Worm (Caenorhabditis elegans) whole organism, late embryonic: Measurements from ENCODE around the gene npp-9.

Experiments used
- C08G9.2 ChIP-seq: sonication (generic microtip); optimal IDR thresholded peaks from 2 replicates; lab custom pipeline; 2016; ENCODE audit warnings: mild to moderate bottlenecking, missing genetic modification characterization, moderate library complexity, missing compliant biosample characterization
- C38D4.7 ChIP-seq: fragments of 200-800 bp; sonication (Bioruptor generic); optimal IDR thresholded peaks from 2 replicates; lab custom pipeline; 2018; ENCODE audit warnings: mild to moderate bottlenecking, missing genetic modification characterization, moderate library complexity, missing compliant biosample characterization
- F13H6.1 ChIP-seq: sonication (generic microtip); optimal IDR thresholded peaks from 2 replicates; lab custom pipeline; 2016; ENCODE audit warnings: missing genetic modification characterization, missing compliant biosample characterization
- K02D7.2 ChIP-seq: sonication (generic microtip); optimal IDR thresholded peaks from 2 replicates; lab custom pipeline; 2017; ENCODE audit warnings: mild to moderate bottlenecking, missing genetic modification characterization, missing compliant biosample characterization
- Y22D7AL.16 ChIP-seq: sonication (generic microtip); optimal IDR thresholded peaks from 2 replicates; lab custom pipeline; 2016; ENCODE audit warnings: missing genetic modification characterization, missing compliant biosample characterization
- ahr-1 ChIP-seq: sonication (generic microtip); optimal IDR thresholded peaks from 2 replicates; lab custom pipeline; 2016; ENCODE audit warnings: missing genetic modification characterization, missing compliant biosample characterization
- ceh-19 ChIP-seq: fragments of 200-800 bp; sonication (Bioruptor generic); optimal IDR thresholded peaks from 2 replicates; lab custom pipeline; 2018; ENCODE audit warnings: mild to moderate bottlenecking, missing genetic modification characterization, missing compliant biosample characterization
- ceh-2 ChIP-seq: sonication (generic microtip); optimal IDR thresholded peaks from 2 replicates; lab custom pipeline; 2016; ENCODE audit warnings: missing genotype, missing genetic modification characterization, missing compliant biosample characterization
- ceh-24 ChIP-seq: sonication (generic microtip); optimal IDR thresholded peaks from 2 replicates; lab custom pipeline; 2016; ENCODE audit warnings: mild to moderate bottlenecking, missing genetic modification characterization, missing compliant biosample characterization
- ceh-31 ChIP-seq: sonication (generic microtip); optimal IDR thresholded peaks from 2 replicates; lab custom pipeline; 2016; ENCODE audit warnings: missing genetic modification characterization, missing compliant biosample characterization
- ceh-45 ChIP-seq: fragments of 200-800 bp; sonication (Bioruptor generic); IDR thresholded peaks from 2 replicates; pipeline ENCODE4 v1.3.6; 2022; ENCODE audit warnings: missing genetic modification reagents, missing genetic modification characterization, missing compliant biosample characterization
- ceh-48 ChIP-seq: sonication (generic microtip); optimal IDR thresholded peaks from 2 replicates; lab custom pipeline; 2016; ENCODE audit warnings: missing genetic modification characterization, inconsistent platforms, missing compliant biosample characterization
- ceh-6 ChIP-seq: fragments of 200-800 bp; sonication (Bioruptor generic); optimal IDR thresholded peaks from 2 replicates; lab custom pipeline; 2018; ENCODE audit warnings: mild to moderate bottlenecking, missing genetic modification characterization, missing compliant biosample characterization
- ceh-9 ChIP-seq: sonication (generic microtip); optimal IDR thresholded peaks from 2 replicates; lab custom pipeline; 2016; ENCODE audit warnings: mild to moderate bottlenecking, missing genetic modification characterization, inconsistent platforms, missing compliant biosample characterization
- dmd-4 ChIP-seq: sonication (generic microtip); optimal IDR thresholded peaks from 2 replicates; lab custom pipeline; 2016; ENCODE audit warnings: borderline replicate concordance, missing genetic modification characterization, missing compliant biosample characterization
- dve-1 ChIP-seq: sonication (generic microtip); optimal IDR thresholded peaks from 2 replicates; lab custom pipeline; 2017; ENCODE audit warnings: antibody characterized with exemption, mild to moderate bottlenecking, missing genetic modification characterization, missing compliant biosample characterization
- elt-2 ChIP-seq: sonication (generic microtip); optimal IDR thresholded peaks from 2 replicates; lab custom pipeline; 2016; ENCODE audit warnings: missing genetic modification reagents, missing genetic modification characterization, missing compliant biosample characterization
- elt-4 ChIP-seq: sonication (generic microtip); optimal IDR thresholded peaks from 2 replicates; lab custom pipeline; 2016; ENCODE audit warnings: missing genetic modification characterization, missing compliant biosample characterization
- gmeb-2 ChIP-seq: sonication (generic microtip); optimal IDR thresholded peaks from 2 replicates; lab custom pipeline; 2016; ENCODE audit warnings: missing genetic modification characterization, inconsistent platforms, missing compliant biosample characterization
- hlh-13 ChIP-seq: fragments of 200-800 bp; sonication (Bioruptor generic); optimal IDR thresholded peaks from 2 replicates; lab custom pipeline; 2018; ENCODE audit warnings: mild to moderate bottlenecking, missing genetic modification characterization, missing compliant biosample characterization
- hlh-15 ChIP-seq: sonication (generic microtip); optimal IDR thresholded peaks from 2 replicates; lab custom pipeline; 2016; ENCODE audit warnings: missing genetic modification characterization, missing compliant biosample characterization
- hlh-8 ChIP-seq: sonication (generic microtip); optimal IDR thresholded peaks from 2 replicates; lab custom pipeline; 2016; ENCODE audit warnings: missing genotype, missing genetic modification characterization, missing compliant biosample characterization
- madf-2 ChIP-seq: sonication (generic microtip); optimal IDR thresholded peaks from 2 replicates; lab custom pipeline; 2017; ENCODE audit warnings: missing genetic modification characterization, missing compliant biosample characterization
- mec-3 ChIP-seq: sonication (generic microtip); optimal IDR thresholded peaks from 2 replicates; lab custom pipeline; 2016; ENCODE audit warnings: borderline replicate concordance, missing genetic modification characterization, missing compliant biosample characterization
- nhr-11 ChIP-seq: fragments of 150-350 bp; optimal IDR thresholded peaks from 2 replicates; lab custom pipeline; 2014; ENCODE audit warnings: missing biosample characterization, missing genetic modification characterization
- nhr-232 ChIP-seq: sonication (generic microtip); optimal IDR thresholded peaks from 2 replicates; lab custom pipeline; 2016; ENCODE audit warnings: missing genetic modification characterization, missing compliant biosample characterization
- npax-4 ChIP-seq: sonication (generic microtip); optimal IDR thresholded peaks from 2 replicates; lab custom pipeline; 2016; ENCODE audit warnings: missing genetic modification characterization, missing compliant biosample characterization
- pag-3 ChIP-seq: sonication (generic microtip); optimal IDR thresholded peaks from 2 replicates; lab custom pipeline; 2016; ENCODE audit warnings: missing compliant biosample characterization, missing genetic modification characterization, borderline replicate concordance
- pat-9 ChIP-seq: fragments of 200-800 bp; sonication (Bioruptor generic); optimal IDR thresholded peaks from 2 replicates; lab custom pipeline; 2018; ENCODE audit warnings: mild to moderate bottlenecking, missing genetic modification characterization, moderate library complexity, missing compliant biosample characterization
- pax-1 ChIP-seq: fragments of 150-350 bp; optimal IDR thresholded peaks from 2 replicates; lab custom pipeline; 2014; ENCODE audit warnings: missing biosample characterization, missing genetic modification characterization
- pha-4 ChIP-seq: fragments of 150-350 bp; optimal IDR thresholded peaks from 2 replicates; lab custom pipeline; 2018; ENCODE audit warnings: missing biosample characterization, missing genetic modification reagents, missing genetic modification characterization
- ref-2 ChIP-seq: sonication (generic microtip); optimal IDR thresholded peaks from 2 replicates; lab custom pipeline; 2016; ENCODE audit warnings: missing genetic modification characterization, missing compliant biosample characterization
- rnt-1 ChIP-seq: sonication (generic microtip); optimal IDR thresholded peaks from 2 replicates; lab custom pipeline; 2016; ENCODE audit warnings: missing genetic modification characterization, missing compliant biosample characterization
- sdc-2 ChIP-seq: sonication (generic microtip); optimal IDR thresholded peaks from 2 replicates; lab custom pipeline; 2016; ENCODE audit warnings: missing genotype, missing genetic modification characterization, missing compliant biosample characterization
- sox-4 ChIP-seq: sonication (generic microtip); optimal IDR thresholded peaks from 2 replicates; lab custom pipeline; 2017; ENCODE audit warnings: mild to moderate bottlenecking, missing genetic modification characterization, inconsistent platforms, missing compliant biosample characterization
- syd-9 ChIP-seq: sonication (generic microtip); optimal IDR thresholded peaks from 2 replicates; lab custom pipeline; 2016; ENCODE audit warnings: mild to moderate bottlenecking, missing genetic modification characterization, moderate library complexity, missing compliant biosample characterization
- tbx-7 ChIP-seq: sonication (generic microtip); optimal IDR thresholded peaks from 2 replicates; lab custom pipeline; 2016; ENCODE audit warnings: missing genotype, missing genetic modification characterization, missing compliant biosample characterization
- unc-42 ChIP-seq: sonication (generic microtip); optimal IDR thresholded peaks from 2 replicates; lab custom pipeline; 2016; ENCODE audit warnings: missing genotype, missing genetic modification characterization, missing compliant biosample characterization
- unc-55 ChIP-seq: sonication (generic microtip); optimal IDR thresholded peaks from 2 replicates; lab custom pipeline; 2017; ENCODE audit warnings: missing biosample characterization, missing genetic modification reagents, missing genetic modification characterization
- unc-86 ChIP-seq: sonication (generic microtip); optimal IDR thresholded peaks from 2 replicates; lab custom pipeline; 2016; ENCODE audit warnings: missing genetic modification characterization, missing compliant biosample characterization

npp-9 gene

ce11 chrIII:3398485-3398884, 5.8 kb downstream of the npp-9 start:
- TF ChIP-seq ceh-48 = peak; percentile 29
- TF ChIP-seq ceh-31 (tag; lab: Kevin White, UChicago) = no peak

ce11 chrIII:3397678-3398077, 6.6 kb downstream of the npp-9 start, which contains the start of gene clpf-1:
clpf-1 (plus strand) TSS chrIII:3397743.
- TF ChIP-seq C08G9.2 (tag; lab: Kevin White, UChicago) (no peak), hlh-15 (tag; lab: Kevin White, UChicago) (no peak), tbx-7 (tag; lab: Kevin White, UChicago) (no peak), pha-4 (tag; lab: Kevin White, UChicago) (no peak), madf-2 (no peak), syd-9 (tag; lab: Kevin White, UChicago) (no peak), ceh-9 (no peak), ceh-45 (GFP tag; lab: Robert Waterston, UW) (no peak), sdc-2 (no peak)

ce11 chrIII:3395874-3396467, 8.3 kb downstream of the npp-9 start, which contains the start of gene cri-3:
cri-3 (plus strand) TSS chrIII:3396355.
- peak; percentile 10 for TF ChIP-seq unc-42 (tag; lab: Kevin White, UChicago)
- no peak for TF ChIP-seq mec-3 (tag; lab: Kevin White, UChicago)
- TF ChIP-seq, all 69 proteins: peak for 1

- TF ChIP-seq F13H6.1 (tag; lab: Kevin White, UChicago) (no peak), elt-4 (tag; lab: Kevin White, UChicago) (no peak), elt-2 (tag; lab: Kevin White, UChicago) (no peak), dmd-4 (tag; lab: Kevin White, UChicago) (no peak), nhr-11 (tag; lab: Kevin White, UChicago) (no peak)
- TF ChIP-seq, all 69 proteins: peak for 0
Measured at ce11 chrIII:3395112-3395511, 9.2 kb downstream of the npp-9 start.

ce11 chrIII:3393687-3394086, 10.6 kb downstream of the npp-9 start, which contains the start of gene mlc-4:
mlc-4 (minus strand) TSS chrIII:3393787.
- no peak for TF ChIP-seq sdc-2
- no peak for TF ChIP-seq unc-86
- TF ChIP-seq hlh-13 (GFP tag; lab: Kevin White, UChicago) = no peak
- TF ChIP-seq nhr-232 (tag; lab: Kevin White, UChicago) = no peak
- TF ChIP-seq ceh-45 (GFP tag; lab: Robert Waterston, UW) = no peak
- TF ChIP-seq, all 69 proteins: peak for 0

ce11 chrIII:3390144-3390543, 14.1 kb downstream of the npp-9 start:
- TF ChIP-seq ahr-1 (no peak), ceh-6 (GFP tag; lab: Kevin White, UChicago) (no peak), sox-4 (tag; lab: Kevin White, UChicago) (no peak), gmeb-2 (tag; lab: Kevin White, UChicago) (no peak), dmd-4 (tag; lab: Kevin White, UChicago) (no peak), pax-1 (no peak), tbx-7 (tag; lab: Kevin White, UChicago) (no peak), dve-1 (no peak), ceh-2 (tag; lab: Kevin White, UChicago) (no peak), ceh-19 (GFP tag; lab: Kevin White, UChicago) (no peak)

ce11 chrIII:3389426-3390020, 14.8 kb downstream of the npp-9 start, which contains the start of the genes elmd-1 and hecw-1:
elmd-1 (plus strand) TSS chrIII:3389919.
hecw-1 (minus strand) TSS chrIII:3389970.
- TF ChIP-seq unc-55 (GFP tag; lab: Kevin White, UChicago) = peak; percentile 70
- no peak for TF ChIP-seq pha-4 (tag; lab: Kevin White, UChicago)
- no peak for TF ChIP-seq ceh-48
- TF ChIP-seq rnt-1 (tag; lab: Kevin White, UChicago) = no peak
- TF ChIP-seq hlh-8 (tag; lab: Kevin White, UChicago) = no peak
- no peak for TF ChIP-seq Y22D7AL.16 (tag; lab: Kevin White, UChicago)
- TF ChIP-seq K02D7.2 (tag; lab: Kevin White, UChicago) = no peak
- TF ChIP-seq ref-2 (tag; lab: Kevin White, UChicago) = no peak
- TF ChIP-seq ceh-24 (tag; lab: Kevin White, UChicago) = no peak
- TF ChIP-seq C38D4.7 = peak; percentile 24
- no peak for TF ChIP-seq pat-9 (tag; lab: Kevin White, UChicago)
- no peak for TF ChIP-seq pag-3 (tag; lab: Kevin White, UChicago)
- no peak for TF ChIP-seq unc-86
- TF ChIP-seq npax-4 (tag; lab: Kevin White, UChicago) = no peak
